Worm (Caenorhabditis elegans) whole organism, mixed stage, embryonic: ENCODE measurements around the gene tbx-36.

ENCODE experiments used
- ces-1 ChIP-seq: fragments of 150-350 bp; optimal IDR thresholded peaks from 2 replicates; lab custom pipeline; 2014; ENCODE audit warnings: missing biosample characterization, missing genetic modification reagents, missing genetic modification characterization
- hlh-1 ChIP-seq: fragments of 150-350 bp; optimal IDR thresholded peaks from 2 replicates; lab custom pipeline; 2014; ENCODE audit warnings: missing biosample characterization, missing genetic modification reagents, missing genetic modification characterization
- lin-13 ChIP-seq: fragments of 150-350 bp; optimal IDR thresholded peaks from 2 replicates; lab custom pipeline; 2014; ENCODE audit warnings: missing biosample characterization, missing genetic modification characterization
- nhr-12 ChIP-seq: fragments of 150-350 bp; optimal IDR thresholded peaks from 2 replicates; lab custom pipeline; 2014; ENCODE audit warnings: missing biosample characterization, missing genetic modification characterization
- snpc-4 ChIP-seq: fragments of 150-350 bp; optimal IDR thresholded peaks from 2 replicates; lab custom pipeline; 2014; ENCODE audit warnings: missing biosample characterization, missing genetic modification characterization
- unc-39 ChIP-seq: fragments of 150-350 bp; optimal IDR thresholded peaks from 2 replicates; lab custom pipeline; 2014; ENCODE audit warnings: missing biosample characterization, missing genetic modification characterization
- zip-8 ChIP-seq: fragments of 150-350 bp; optimal IDR thresholded peaks from 2 replicates; lab custom pipeline; 2014; ENCODE audit warnings: missing biosample characterization, missing genetic modification characterization

ce11 chrIV:11942313-11942712, 8.1 kb upstream of the tbx-36 start, which contains the start of gene ZK829.1:
- TF ChIP-seq ces-1 (no peak), nhr-12 (tag; lab: Kevin White, UChicago) (no peak), hlh-1 (tag; lab: Kevin White, UChicago) (no peak), unc-39 (tag; lab: Kevin White, UChicago) (no peak), lin-13 (tag; lab: Kevin White, UChicago) (no peak), zip-8 (tag; lab: Kevin White, UChicago) (no peak), snpc-4 (tag; lab: Kevin White, UChicago) (no peak)
